Worm (Caenorhabditis elegans) whole organism, L3 larva: ENCODE measurements around the gene sas-7.

Experiments
- ZK546.5 ChIP-seq: sonication (generic microtip); optimal IDR thresholded peaks from 2 replicates; lab custom pipeline; 2017; ENCODE audit warnings: missing biosample characterization, missing genetic modification characterization
- ama-1 ChIP-seq: fragments of 150-350 bp; optimal IDR thresholded peaks from 2 replicates; lab custom pipeline; 2018
- ceh-16 ChIP-seq: sonication (generic microtip); optimal IDR thresholded peaks from 2 replicates; lab custom pipeline; 2017; ENCODE audit warnings: missing biosample characterization, missing genetic modification characterization
- ceh-28 ChIP-seq: fragments of 150-350 bp; optimal IDR thresholded peaks from 2 replicates; lab custom pipeline; 2014; ENCODE audit warnings: missing biosample characterization, missing genetic modification reagents, missing genetic modification characterization
- daf-12 ChIP-seq: fragments of 150-350 bp; optimal IDR thresholded peaks from 2 replicates; lab custom pipeline; 2014; ENCODE audit warnings: missing biosample characterization, missing genetic modification reagents, missing genetic modification characterization
- egl-27 ChIP-seq: sonication (generic microtip); optimal IDR thresholded peaks from 4 replicates; lab custom pipeline; 2017; ENCODE audit warnings: missing biosample characterization, missing genetic modification reagents, missing genetic modification characterization
- egl-5 ChIP-seq: fragments of 150-350 bp; optimal IDR thresholded peaks from 2 replicates; lab custom pipeline; 2017; ENCODE audit warnings: missing biosample characterization, missing genetic modification reagents, missing genetic modification characterization, inconsistent platforms
- elt-1 ChIP-seq: fragments of 150-350 bp; optimal IDR thresholded peaks from 2 replicates; lab custom pipeline; 2014; ENCODE audit warnings: missing biosample characterization, missing genetic modification characterization
- elt-3 ChIP-seq, 3 experiments: fragments of 150-350 bp in 1 of 3; sonication (generic microtip) in 2 of 3; optimal IDR thresholded peaks; 2 replicates in 2 of 3; 4 replicates in 1 of 3; lab custom pipeline; 2014 to 2017; ENCODE audit warnings: missing biosample characterization in 3 of 3, missing genetic modification characterization in 3 of 3
- fkh-10 ChIP-seq: sonication (generic microtip); optimal IDR thresholded peaks from 2 replicates; lab custom pipeline; 2017; ENCODE audit warnings: missing biosample characterization, missing genetic modification reagents, missing genetic modification characterization
- fkh-2 ChIP-seq: fragments of 150-350 bp; optimal IDR thresholded peaks from 2 replicates; lab custom pipeline; 2014; ENCODE audit warnings: missing biosample characterization, missing genetic modification reagents, missing genetic modification characterization
- fos-1 ChIP-seq: fragments of 150-350 bp; optimal IDR thresholded peaks from 2 replicates; lab custom pipeline; 2014; ENCODE audit warnings: missing biosample characterization, missing genetic modification characterization
- hmg-11 ChIP-seq: sonication (generic microtip); optimal IDR thresholded peaks from 2 replicates; lab custom pipeline; 2016; ENCODE audit warnings: missing genetic modification characterization, missing compliant biosample characterization
- lin-39 ChIP-seq: fragments of 150-350 bp; optimal IDR thresholded peaks from 2 replicates; lab custom pipeline; 2018; ENCODE audit warnings: missing biosample characterization, missing genetic modification reagents, missing genetic modification characterization
- lsy-12 ChIP-seq: sonication (generic microtip); optimal IDR thresholded peaks from 2 replicates; lab custom pipeline; 2016; ENCODE audit warnings: mild to moderate bottlenecking, missing genetic modification characterization, missing compliant biosample characterization
- mdl-1 ChIP-seq: fragments of 150-350 bp; optimal IDR thresholded peaks from 2 replicates; lab custom pipeline; 2014; ENCODE audit warnings: missing biosample characterization, missing genetic modification characterization
- mml-1 ChIP-seq: fragments of 150-350 bp; sonication (generic microtip); optimal IDR thresholded peaks from 3 replicates; lab custom pipeline; 2014; ENCODE audit warnings: missing biosample characterization, missing genetic modification characterization
- nfya-1 ChIP-seq: sonication (generic microtip); optimal IDR thresholded peaks from 2 replicates; lab custom pipeline; 2017; ENCODE audit warnings: missing genetic modification characterization, mild to moderate bottlenecking, missing compliant biosample characterization, antibody characterized with exemption, moderate library complexity; ENCODE audit not compliant: insufficient read depth
- nhr-11 ChIP-seq: fragments of 150-350 bp; optimal IDR thresholded peaks from 2 replicates; lab custom pipeline; 2014; ENCODE audit warnings: missing biosample characterization, missing genetic modification characterization
- nhr-23 ChIP-seq: fragments of 150-350 bp; optimal IDR thresholded peaks from 2 replicates; lab custom pipeline; 2014; ENCODE audit warnings: missing biosample characterization, missing genetic modification reagents, missing genetic modification characterization
- nhr-237 ChIP-seq: fragments of 150-350 bp; optimal IDR thresholded peaks from 2 replicates; lab custom pipeline; 2014; ENCODE audit warnings: missing biosample characterization, missing genetic modification characterization
- nhr-76 ChIP-seq: fragments of 150-350 bp; sonication (generic microtip); optimal IDR thresholded peaks from 5 replicates; lab custom pipeline; 2014; ENCODE audit warnings: missing biosample characterization, missing genetic modification characterization
- nhr-77 ChIP-seq: fragments of 150-350 bp; optimal IDR thresholded peaks from 2 replicates; lab custom pipeline; 2014; ENCODE audit warnings: missing biosample characterization, missing genetic modification characterization
- pha-4 ChIP-seq: fragments of 150-350 bp; optimal IDR thresholded peaks from 2 replicates; lab custom pipeline; 2014; ENCODE audit warnings: missing biosample characterization, missing genetic modification reagents, missing genetic modification characterization
- unc-39 ChIP-seq: sonication (generic microtip); optimal IDR thresholded peaks from 4 replicates; lab custom pipeline; 2017; ENCODE audit warnings: missing biosample characterization, missing genetic modification characterization
- unc-62 ChIP-seq: fragments of 150-350 bp; sonication (generic microtip); optimal IDR thresholded peaks from 4 replicates; lab custom pipeline; 2014; ENCODE audit warnings: missing biosample characterization, missing genetic modification reagents, missing genetic modification characterization
- zag-1 ChIP-seq: fragments of 150-350 bp; optimal IDR thresholded peaks from 2 replicates; lab custom pipeline; 2014; ENCODE audit warnings: missing biosample characterization, missing genetic modification characterization
- ztf-4 ChIP-seq: fragments of 150-350 bp; optimal IDR thresholded peaks from 2 replicates; lab custom pipeline; 2014; ENCODE audit warnings: missing biosample characterization, missing genetic modification characterization

sas-7 gene

ce11 chrIII:10364656-10365055 is 43.8 kb downstream of the sas-7 start, which contains the start of gene tbc-8:
Gene tbc-8 (plus strand): TSS chrIII:10364956.
- TF ChIP-seq nhr-237 (no peak), lsy-12 (no peak), elt-1 (tag; lab: Kevin White, UChicago) (no peak), fkh-2 (tag; lab: Kevin White, UChicago) (no peak), ztf-4 (tag; lab: Kevin White, UChicago) (no peak), mml-1 (no peak), elt-3 (tag; optimal IDR thresholded peaks at IDR 0.05; lab: Kevin White, UChicago) (no peak), egl-27 (tag; lab: Kevin White, UChicago) (no peak), fkh-10 (GFP tag; lab: Kevin White, UChicago) (no peak), ZK546.5 (tag; lab: Kevin White, UChicago) (no peak), nhr-77 (tag; lab: Kevin White, UChicago) (no peak), nhr-76 (no peak), hmg-11 (tag; lab: Kevin White, UChicago) (no peak), unc-62 (GFP tag; lab: Kevin White, UChicago) (no peak), pha-4 (no peak)

ce11 chrIII:10367355-10367909 is 46.6 kb downstream of the sas-7 start:
- TF ChIP-seq nhr-237 = no peak
- no peak for TF ChIP-seq ztf-4 (tag; lab: Kevin White, UChicago)
- TF ChIP-seq nhr-76 = no peak
- peak; percentile 31 for TF ChIP-seq nfya-1 (tag; lab: Kevin White, UChicago)
- peak; percentile 8 for TF ChIP-seq hmg-11 (tag; lab: Kevin White, UChicago)
- no peak for TF ChIP-seq ama-1 (lab: Kevin White, UChicago)

DNA sequence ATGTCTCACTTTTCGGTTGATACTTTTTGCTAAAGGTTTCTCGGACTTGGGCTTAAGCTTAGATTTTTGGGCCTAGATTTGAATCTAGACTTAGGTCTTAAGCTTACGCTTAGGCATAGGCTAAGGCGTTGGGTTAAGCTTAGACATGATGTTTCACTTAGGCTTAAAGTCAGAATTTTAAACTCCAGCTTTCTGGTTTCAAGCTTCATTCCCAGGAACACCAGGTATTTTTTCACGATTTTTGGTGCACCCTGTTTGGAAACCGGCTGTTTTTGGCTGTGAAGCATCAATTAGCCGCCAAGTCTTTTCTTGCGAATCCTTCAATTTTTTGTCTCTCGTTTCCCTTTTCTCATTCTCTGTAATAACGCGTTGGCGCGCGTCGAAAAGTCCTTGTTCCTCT is 53.0 kb downstream of the sas-7 start:
- TF ChIP-seq ama-1 (lab: Kevin White, UChicago) = no peak
- no peak for TF ChIP-seq nhr-237
- no peak for TF ChIP-seq unc-39 (tag; lab: Kevin White, UChicago)
- TF ChIP-seq lin-39 = no peak
- no peak for TF ChIP-seq ceh-28 (tag; lab: Kevin White, UChicago)
- TF ChIP-seq nhr-11 (tag; lab: Kevin White, UChicago) = no peak
- no peak for TF ChIP-seq mdl-1 (tag; lab: Kevin White, UChicago)
- no peak for TF ChIP-seq daf-12 (tag; lab: Kevin White, UChicago)
- TF ChIP-seq zag-1 (tag; lab: Kevin White, UChicago) = no peak
- TF ChIP-seq fos-1 (tag; lab: Kevin White, UChicago) = no peak
- no peak for TF ChIP-seq ceh-16 (tag; lab: Kevin White, UChicago)
- no peak for TF ChIP-seq egl-5
- no peak for TF ChIP-seq nhr-23 (tag; lab: Kevin White, UChicago)
